Fruit fly (Drosophila melanogaster) whole organism, embryonic: ENCODE data around the gene CG10226.
A peak's percentile ranks its signal among the peaks of the same experiment; 100 is the strongest.

Source experiments
- Abd-B ChIP-seq: fragments of 200-800 bp; sonication (Bioruptor generic); optimal IDR thresholded peaks from 2 replicates; lab custom pipeline; 2018; ENCODE audit warnings: missing biosample characterization, mild to moderate bottlenecking, missing genetic modification characterization, moderate library complexity
- BtbVII ChIP-seq: fragments of 200-800 bp; sonication (Bioruptor generic); optimal IDR thresholded peaks from 3 replicates; lab custom pipeline; 2017; ENCODE audit warnings: missing biosample characterization, mild to moderate bottlenecking, missing genetic modification characterization
- CG10209 ChIP-seq: fragments of 200-800 bp; sonication (Bioruptor generic); optimal IDR thresholded peaks from 3 replicates; lab custom pipeline; 2017; ENCODE audit warnings: missing biosample characterization, mild to moderate bottlenecking, missing genetic modification characterization, missing genetic modification reagents
- CG10979 ChIP-seq: fragments of 200-800 bp; sonication (Bioruptor generic); optimal IDR thresholded peaks from 2 replicates; lab custom pipeline; 2018; ENCODE audit warnings: missing biosample characterization, mild to moderate bottlenecking, missing genetic modification characterization, moderate library complexity
- CG11696 ChIP-seq: fragments of 200-800 bp; sonication (Bioruptor generic); IDR thresholded peaks from 2 replicates; pipeline ENCODE4 v1.3.6; 2022; ENCODE audit warnings: missing biosample characterization, missing genetic modification characterization
- CG12391 ChIP-seq: fragments of 200-800 bp; sonication (Bioruptor generic); optimal IDR thresholded peaks from 3 replicates; lab custom pipeline; 2018; ENCODE audit warnings: missing biosample characterization, mild to moderate bottlenecking, missing genetic modification characterization, moderate library complexity
- CG12744 ChIP-seq: fragments of 200-800 bp; sonication (Bioruptor generic); optimal IDR thresholded peaks from 2 replicates; lab custom pipeline; 2016; ENCODE audit warnings: missing biosample characterization, missing genetic modification characterization
- CG12769 ChIP-seq: fragments of 200-800 bp; sonication (Bioruptor generic); optimal IDR thresholded peaks from 2 replicates; lab custom pipeline; 2019; ENCODE audit warnings: missing biosample characterization, mild to moderate bottlenecking, missing genetic modification characterization, moderate library complexity
- CG12942 ChIP-seq: fragments of 200-800 bp; sonication (Bioruptor generic); optimal IDR thresholded peaks from 3 replicates; lab custom pipeline; 2016; ENCODE audit warnings: missing biosample characterization, missing genetic modification characterization
- CG14965 ChIP-seq: fragments of 200-800 bp; sonication (Bioruptor generic); optimal IDR thresholded peaks from 2 replicates; lab custom pipeline; 2016; ENCODE audit warnings: missing biosample characterization, missing genetic modification characterization, borderline replicate concordance
- CG16779 ChIP-seq: fragments of 200-800 bp; sonication (Bioruptor generic); IDR thresholded peaks from 2 replicates; pipeline ENCODE4 v1.3.6; 2022; ENCODE audit warnings: missing biosample characterization, missing genetic modification characterization
- CG17328 ChIP-seq: fragments of 200-800 bp; sonication (Bioruptor generic); IDR thresholded peaks from 2 replicates; pipeline ENCODE4 v1.3.6; 2022; ENCODE audit warnings: missing biosample characterization, missing genetic modification characterization
- CG17385 ChIP-seq: fragments of 200-800 bp; sonication (Bioruptor generic); optimal IDR thresholded peaks from 3 replicates; lab custom pipeline; 2018; ENCODE audit warnings: missing biosample characterization, mild to moderate bottlenecking, missing genetic modification characterization
- CG17829 ChIP-seq: fragments of 200-800 bp; optimal IDR thresholded peaks from 2 replicates; lab custom pipeline; 2019; ENCODE audit warnings: missing biosample characterization, mild to moderate bottlenecking, missing genetic modification characterization, moderate library complexity
- CG18619 ChIP-seq: fragments of 200-800 bp; sonication (Bioruptor generic); optimal IDR thresholded peaks from 3 replicates; lab custom pipeline; 2017; ENCODE audit warnings: missing biosample characterization, mild to moderate bottlenecking, missing genetic modification characterization
- CG31365 ChIP-seq: fragments of 200-800 bp; sonication (Bioruptor generic); optimal IDR thresholded peaks from 2 replicates; lab custom pipeline; 2018; ENCODE audit warnings: missing biosample characterization, mild to moderate bottlenecking, missing genetic modification characterization
- CG33557 ChIP-seq: fragments of 200-800 bp; sonication (Bioruptor generic); optimal IDR thresholded peaks from 2 replicates; lab custom pipeline; 2019; ENCODE audit warnings: missing biosample characterization, mild to moderate bottlenecking, missing genetic modification characterization, moderate library complexity
- CG34376 ChIP-seq: fragments of 200-800 bp; sonication (Bioruptor generic); optimal IDR thresholded peaks from 2 replicates; lab custom pipeline; 2018; ENCODE audit warnings: missing biosample characterization, mild to moderate bottlenecking, missing genetic modification characterization
- CG3838 ChIP-seq: fragments of 200-800 bp; sonication (Bioruptor generic); optimal IDR thresholded peaks from 3 replicates; lab custom pipeline; 2016; ENCODE audit warnings: missing biosample characterization, missing genetic modification characterization
- CG3995 ChIP-seq: fragments of 200-800 bp; sonication (Bioruptor generic); optimal IDR thresholded peaks from 3 replicates; lab custom pipeline; 2016; ENCODE audit warnings: missing biosample characterization, missing genetic modification characterization
- CG6791 ChIP-seq: fragments of 200-800 bp; sonication (Bioruptor generic); IDR thresholded peaks from 3 replicates; pipeline ENCODE4 v1.3.6; 2022; ENCODE audit warnings: missing biosample characterization, missing genetic modification characterization; ENCODE audit not compliant: partially characterized antibody
- CG8359 ChIP-seq: fragments of 200-800 bp; sonication (Bioruptor generic); optimal IDR thresholded peaks from 2 replicates; lab custom pipeline; 2017; ENCODE audit warnings: missing biosample characterization, mild to moderate bottlenecking, missing genetic modification characterization, borderline replicate concordance
- CG9817 ChIP-seq: fragments of 200-800 bp; sonication (Bioruptor generic); optimal IDR thresholded peaks from 2 replicates; lab custom pipeline; 2018; ENCODE audit warnings: missing biosample characterization, mild to moderate bottlenecking, missing genetic modification characterization, moderate library complexity
- Dad ChIP-seq: fragments of 200-800 bp; sonication (Bioruptor generic); optimal IDR thresholded peaks from 3 replicates; lab custom pipeline; 2016; ENCODE audit warnings: missing biosample characterization, missing genetic modification characterization
- Ets65A ChIP-seq: fragments of 200-800 bp; sonication (Bioruptor generic); peaks from one replicate; lab custom pipeline; 2016; ENCODE audit warnings: missing biosample characterization, missing genetic modification characterization
- Hey ChIP-seq: fragments of 200-800 bp; sonication (Bioruptor generic); optimal IDR thresholded peaks from 3 replicates; lab custom pipeline; 2018; ENCODE audit warnings: missing biosample characterization, mild to moderate bottlenecking, missing genetic modification characterization
- Meics ChIP-seq: fragments of 200-800 bp; sonication (Bioruptor generic); optimal IDR thresholded peaks from 2 replicates; lab custom pipeline; 2017; ENCODE audit warnings: missing biosample characterization, mild to moderate bottlenecking, missing genetic modification characterization
- Mes4 ChIP-seq: fragments of 200-800 bp; sonication (Bioruptor generic); optimal IDR thresholded peaks from 2 replicates; lab custom pipeline; 2016; ENCODE audit warnings: missing biosample characterization, missing genetic modification characterization
- NK7.1 ChIP-seq: fragments of 200-800 bp; sonication (Bioruptor generic); optimal IDR thresholded peaks from 3 replicates; lab custom pipeline; 2016; ENCODE audit warnings: missing biosample characterization, missing genetic modification characterization
- Nf-YB ChIP-seq: fragments of 200-800 bp; sonication (Bioruptor generic); optimal IDR thresholded peaks from 3 replicates; lab custom pipeline; 2019; ENCODE audit warnings: missing biosample characterization, mild to moderate bottlenecking, missing genetic modification characterization, moderate library complexity
- Scr ChIP-seq: fragments of 200-800 bp; sonication (Bioruptor generic); IDR thresholded peaks from 2 replicates; pipeline ENCODE4 v1.3.6; 2022; ENCODE audit warnings: missing biosample characterization, missing genetic modification characterization; ENCODE audit not compliant: partially characterized antibody
- Trl ChIP-seq, 3 experiments: fragments of >200 bp in 2 of 3; fragments of 200-800 bp in 1 of 3; sonication (Bioruptor generic) in 1 of 3; optimal IDR thresholded peaks; 2 replicates in 1 of 3; 3 replicates in 2 of 3; lab custom pipeline; 2016 to 2017; ENCODE audit warnings: missing biosample characterization in 1 of 3, missing genetic modification characterization in 1 of 3
- Xrp1 ChIP-seq: fragments of 200-800 bp; sonication (Bioruptor generic); IDR thresholded peaks from 2 replicates; pipeline ENCODE4 v1.3.6; 2022; ENCODE audit warnings: missing biosample characterization, missing genetic modification characterization
- ato ChIP-seq: fragments of 200-800 bp; sonication (Bioruptor generic); IDR thresholded peaks from 2 replicates; pipeline ENCODE4 v1.3.6; 2022; ENCODE audit warnings: missing biosample characterization, missing genetic modification characterization; ENCODE audit not compliant: partially characterized antibody
- cad ChIP-seq: fragments of >200 bp; optimal IDR thresholded peaks from 2 replicates; lab custom pipeline; 2017; ENCODE audit warnings: missing biosample characterization, missing genetic modification characterization
- caup ChIP-seq: fragments of 200-800 bp; sonication (Bioruptor generic); optimal IDR thresholded peaks from 3 replicates; lab custom pipeline; 2017; ENCODE audit warnings: missing biosample characterization, mild to moderate bottlenecking, missing genetic modification characterization, moderate library complexity; ENCODE audit not compliant: severe bottlenecking
- croc ChIP-seq: fragments of 200-800 bp; sonication (Bioruptor generic); conservative IDR thresholded peaks from 3 replicates; pipeline ENCODE4 v1.3.6; 2022; ENCODE audit warnings: missing biosample characterization, missing genetic modification characterization
- dmrt99B ChIP-seq: fragments of 200-800 bp; sonication (Bioruptor generic); optimal IDR thresholded peaks from 2 replicates; lab custom pipeline; 2018; ENCODE audit warnings: missing biosample characterization, mild to moderate bottlenecking, missing genetic modification characterization, moderate library complexity
- dysf ChIP-seq: fragments of 200-800 bp; sonication (Bioruptor generic); IDR thresholded peaks from 3 replicates; pipeline ENCODE4 v1.3.6; 2022; ENCODE audit warnings: missing biosample characterization, missing genetic modification characterization
- gem ChIP-seq: fragments of 200-800 bp; sonication (Bioruptor generic); optimal IDR thresholded peaks from 2 replicates; lab custom pipeline; 2019; ENCODE audit warnings: missing biosample characterization, mild to moderate bottlenecking, missing genetic modification characterization, moderate library complexity
- ham ChIP-seq: fragments of 200-800 bp; sonication (Bioruptor generic); IDR thresholded peaks from 2 replicates; pipeline ENCODE4 v1.3.6; 2022; ENCODE audit warnings: missing biosample characterization, missing genetic modification characterization
- hbn ChIP-seq: fragments of 200-800 bp; sonication (Bioruptor generic); IDR thresholded peaks from 2 replicates; pipeline ENCODE4 v1.3.6; 2022; ENCODE audit warnings: missing biosample characterization, missing genetic modification characterization; ENCODE audit not compliant: partially characterized antibody
- hkb ChIP-seq, 2 experiments: fragments of 200-800 bp in 1 of 2; fragments of >200 bp in 1 of 2; sonication (Bioruptor generic) in 1 of 2; IDR thresholded peaks in 1 of 2; optimal IDR thresholded peaks in 1 of 2; 2 replicates each; pipeline versions ENCODE4 v1.3.6 to Lab custom; 2017 to 2022; ENCODE audit warnings: missing biosample characterization in 1 of 2, missing genetic modification characterization in 1 of 2
- kah ChIP-seq: fragments of 200-800 bp; sonication (Bioruptor generic); optimal IDR thresholded peaks from 2 replicates; lab custom pipeline; 2018; ENCODE audit warnings: missing biosample characterization, mild to moderate bottlenecking, missing genetic modification characterization
- klu ChIP-seq: fragments of 200-800 bp; sonication (Bioruptor generic); IDR thresholded peaks from 2 replicates; pipeline ENCODE4 v1.3.6; 2022; ENCODE audit warnings: missing biosample characterization, missing genetic modification characterization
- mirr ChIP-seq: fragments of 200-800 bp; sonication (Bioruptor generic); optimal IDR thresholded peaks from 3 replicates; lab custom pipeline; 2018; ENCODE audit warnings: missing biosample characterization, mild to moderate bottlenecking, missing genetic modification characterization
- sob ChIP-seq: fragments of 200-800 bp; sonication (Bioruptor generic); IDR thresholded peaks from 2 replicates; pipeline ENCODE4 v1.3.6; 2022; ENCODE audit warnings: missing biosample characterization, missing genetic modification characterization
- tgo ChIP-seq: fragments of 200-800 bp; sonication (Bioruptor generic); IDR thresholded peaks from 3 replicates; pipeline ENCODE4 v1.3.6; 2022; ENCODE audit warnings: missing biosample characterization, missing genetic modification characterization
- unpg ChIP-seq: fragments of 200-800 bp; sonication (Bioruptor generic); optimal IDR thresholded peaks from 3 replicates; lab custom pipeline; 2018; ENCODE audit warnings: missing biosample characterization, mild to moderate bottlenecking, missing genetic modification characterization, moderate library complexity

CG10226 gene

DNA sequence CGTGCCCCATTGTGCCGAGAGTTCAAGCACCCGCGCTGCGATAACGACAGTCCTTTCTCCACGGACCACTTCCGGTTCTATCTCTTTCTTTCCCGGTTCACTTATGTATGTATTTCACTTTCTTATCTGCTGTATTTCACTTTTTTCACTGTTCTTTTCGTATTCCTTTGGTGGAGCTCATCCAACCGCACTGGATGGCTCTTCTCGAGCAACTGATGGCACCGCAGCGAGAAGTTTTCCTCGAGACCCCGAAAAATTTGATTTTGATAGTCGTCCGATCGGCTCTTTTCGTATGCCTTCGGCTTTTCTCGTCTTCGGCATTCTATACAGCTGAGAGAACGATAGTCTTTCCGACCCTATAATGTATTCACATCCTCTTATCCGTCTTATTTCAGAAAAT lies 22.1 kb downstream of the CG10226 start, which contains the start of gene LanA (continued):
- TF ChIP-seq CG31365 (tag; lab: Kevin White, UChicago) = no peak
- TF ChIP-seq CG18619 = no peak
- peak; percentile 46; the same call in 1 of the 2 replicates for TF ChIP-seq sob (GFP tag; lab: Robert Waterston, UW)
- TF ChIP-seq Scr (GFP tag; lab: Robert Waterston, UW) = 0 out of 2 replicates have a peak, but pooled peaks have one; percentile 20
- no peak for TF ChIP-seq Nf-YB
- no peak for TF ChIP-seq Meics (GFP tag; lab: Kevin White, UChicago)
- no peak for TF ChIP-seq Ets65A (GFP tag; lab: Kevin White, UChicago)
- peak; percentile 61 for TF ChIP-seq CG34376 (GFP tag; lab: Kevin White, UChicago)
- no peak for TF ChIP-seq dysf (GFP tag; lab: Robert Waterston, UW)
- TF ChIP-seq hkb (optimal IDR thresholded peaks at IDR 0.05; lab: Kevin White, UChicago) = no peak
- TF ChIP-seq hkb (GFP tag; IDR thresholded peaks at IDR 0.05; lab: Robert Waterston, UW) = peak; percentile 11; the same call in 1 of the 2 replicates
- TF ChIP-seq CG12391 (tag; lab: Kevin White, UChicago) = no peak
- TF ChIP-seq gem (tag; lab: Kevin White, UChicago) = no peak
- no peak for TF ChIP-seq CG9817 (tag; lab: Kevin White, UChicago)
- TF ChIP-seq CG10209 (GFP tag; lab: Kevin White, UChicago) = no peak
- peak; percentile 27 for TF ChIP-seq kah (GFP tag; lab: Kevin White, UChicago)
- peak; percentile 32 for TF ChIP-seq caup (GFP tag; lab: Kevin White, UChicago)
- TF ChIP-seq CG14965 (GFP tag; lab: Kevin White, UChicago) = no peak
- peak; percentile 2 for TF ChIP-seq mirr (GFP tag; lab: Kevin White, UChicago)
- no peak for TF ChIP-seq CG10979 (tag; lab: Kevin White, UChicago)
- TF ChIP-seq CG12942 (GFP tag; lab: Kevin White, UChicago) = no peak
- TF ChIP-seq CG12744 (GFP tag; lab: Kevin White, UChicago) = peak; percentile 31
- TF ChIP-seq ham (GFP tag; lab: Robert Waterston, UW) = no peak
- no peak for TF ChIP-seq Trl (optimal IDR thresholded peaks at IDR 0.05; lab: Kevin White, UChicago)
- TF ChIP-seq Trl (GFP tag; optimal IDR thresholded peaks at IDR 0.05; lab: Kevin White, UChicago) = no peak
- TF ChIP-seq Xrp1 = 0 out of 2 replicates have a peak, but pooled peaks have one; percentile 26
- TF ChIP-seq dmrt99B = no peak
- no peak for TF ChIP-seq CG3838 (GFP tag; lab: Kevin White, UChicago)
- no peak for TF ChIP-seq CG8359
- peak; percentile 12 for TF ChIP-seq CG33557 (GFP tag; lab: Kevin White, UChicago)
- no peak for TF ChIP-seq BtbVII (GFP tag; lab: Kevin White, UChicago)
- no peak for TF ChIP-seq Hey (tag; lab: Kevin White, UChicago)
- TF ChIP-seq unpg (GFP tag; lab: Kevin White, UChicago) = no peak
- TF ChIP-seq klu (GFP tag; lab: Robert Waterston, UW) = no peak
- TF ChIP-seq Dad (GFP tag; lab: Kevin White, UChicago) = no peak
- no peak for TF ChIP-seq CG11696 (GFP tag; lab: Robert Waterston, UW)
- TF ChIP-seq CG17385 (GFP tag; lab: Kevin White, UChicago) = no peak
- no peak for TF ChIP-seq CG17829 (tag; lab: Kevin White, UChicago)
- TF ChIP-seq cad (GFP tag; lab: Kevin White, UChicago) = no peak
- TF ChIP-seq hbn (GFP tag; lab: Robert Waterston, UW) = no peak
- no peak for TF ChIP-seq croc (GFP tag; lab: Robert Waterston, UW)
- no peak for TF ChIP-seq CG3995 (GFP tag; lab: Kevin White, UChicago)
- TF ChIP-seq CG17328 = peak; percentile 16; the same call in 1 of the 2 replicates
- no peak for TF ChIP-seq CG12769 (tag; lab: Kevin White, UChicago)
- TF ChIP-seq Abd-B (GFP tag; lab: Kevin White, UChicago) = no peak
- TF ChIP-seq tgo = no peak
- TF ChIP-seq CG6791 = peak; percentile 52; the same call in 1 of the 3 replicates
- TF ChIP-seq ato = 0 out of 2 replicates have a peak, but pooled peaks have one; percentile 45
- TF ChIP-seq Mes4 = no peak
- no peak for TF ChIP-seq CG16779 (GFP tag; lab: Robert Waterston, UW)
- TF ChIP-seq NK7.1 (GFP tag; lab: Kevin White, UChicago) = no peak
